Worm (Caenorhabditis elegans) whole organism, young adult: ENCODE results near the gene C49C8.5.

Experiments
- B0035.1 ChIP-seq: sonication (generic microtip); optimal IDR thresholded peaks from 2 replicates; lab custom pipeline; 2016; ENCODE audit warnings: missing genetic modification characterization, mild to moderate bottlenecking, missing compliant biosample characterization, missing genotype, missing genetic modification reagents
- C17E4.6 ChIP-seq: fragments of 200-800 bp; sonication (Bioruptor generic); IDR thresholded peaks from 2 replicates; pipeline ENCODE4 v1.3.6; 2022; ENCODE audit warnings: missing genetic modification reagents, missing genetic modification characterization, missing compliant biosample characterization
- ama-1 ChIP-seq, 3 experiments: fragments of 150-350 bp in 1 of 3; sonication (generic microtip) in 2 of 3; optimal IDR thresholded peaks; 2 replicates each; lab custom pipeline; 2014 to 2018; ENCODE audit warnings: missing biosample characterization in 2 of 3, missing genetic modification characterization in 2 of 3, missing genetic modification reagents in 2 of 3
- cebp-2 ChIP-seq: fragments of 200-800 bp; sonication (Bioruptor generic); IDR thresholded peaks from 2 replicates; pipeline ENCODE4 v1.3.6; 2022; ENCODE audit warnings: missing genetic modification characterization, missing compliant biosample characterization
- chd-7 ChIP-seq: sonication (generic microtip); optimal IDR thresholded peaks from 2 replicates; lab custom pipeline; 2016; ENCODE audit warnings: mild to moderate bottlenecking, missing genetic modification characterization, moderate library complexity, missing compliant biosample characterization
- dox-1 ChIP-seq: fragments of 200-800 bp; sonication (Bioruptor generic); IDR thresholded peaks from 2 replicates; pipeline ENCODE4 v1.3.6; 2022; ENCODE audit warnings: missing genetic modification reagents, missing genetic modification characterization, missing compliant biosample characterization
- hmg-1.2 ChIP-seq: fragments of 200-800 bp; sonication (Bioruptor generic); IDR thresholded peaks from 2 replicates; pipeline ENCODE4 v1.3.6; 2022; ENCODE audit warnings: missing genetic modification reagents, missing genetic modification characterization, missing compliant biosample characterization
- nhr-27 ChIP-seq: fragments of 200-800 bp; sonication (Bioruptor generic); optimal IDR thresholded peaks from 2 replicates; lab custom pipeline; 2018; ENCODE audit warnings: mild to moderate bottlenecking, missing genetic modification characterization, moderate library complexity, missing compliant biosample characterization
- snpc-4 ChIP-seq, 5 experiments: fragments of 150-350 bp in 1 of 5; sonication (generic microtip) in 4 of 5; optimal IDR thresholded peaks; 2 replicates each; lab custom pipeline; 2014 to 2018; ENCODE audit warnings: missing genetic modification characterization in 5 of 5, missing biosample characterization in 3 of 5, antibody characterized with exemption in 2 of 5, mild to moderate bottlenecking in 2 of 5, missing compliant biosample characterization in 2 of 5, missing genotype in 2 of 5, moderate library complexity in 2 of 5, missing genetic modification reagents in 1 of 5
- somi-1 ChIP-seq: fragments of 200-800 bp; sonication (Bioruptor generic); optimal IDR thresholded peaks from 2 replicates; lab custom pipeline; 2018; ENCODE audit warnings: mild to moderate bottlenecking, missing genetic modification characterization, missing compliant biosample characterization
- unc-62 ChIP-seq: fragments of 150-350 bp; optimal IDR thresholded peaks from 2 replicates; lab custom pipeline; 2014; ENCODE audit warnings: missing biosample characterization, missing genetic modification reagents, missing genetic modification characterization
- ztf-6 ChIP-seq: fragments of 200-800 bp; sonication (Bioruptor generic); IDR thresholded peaks from 2 replicates; pipeline ENCODE4 v1.3.6; 2022; ENCODE audit warnings: missing genetic modification reagents, missing genetic modification characterization, missing compliant biosample characterization

DNA sequence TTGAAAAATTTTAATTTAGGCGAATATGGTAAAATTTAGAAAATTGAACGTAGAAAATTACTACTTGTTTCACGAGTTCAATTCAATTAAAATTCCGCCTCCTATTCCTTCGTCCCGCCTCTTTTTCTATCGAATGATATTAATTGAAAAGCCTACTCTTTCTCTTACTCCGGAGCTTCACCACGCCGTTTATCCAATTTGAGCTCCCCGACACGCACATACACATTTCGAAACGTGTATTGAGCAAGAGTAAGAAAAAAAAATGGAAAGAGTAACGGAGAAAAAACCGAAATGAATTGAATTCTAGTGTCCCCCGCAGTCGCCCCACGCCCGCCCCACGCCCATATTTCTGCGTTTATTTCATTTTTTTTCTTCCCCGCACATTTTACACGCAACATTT is 27.2 kb downstream of the C49C8.5 start:
- TF ChIP-seq cebp-2 (GFP tag; lab: Robert Waterston, UW) (no peak), somi-1 (no peak), ama-1 (optimal IDR thresholded peaks at IDR 0.05; lab: Kevin White, UChicago) (no peak), ama-1 (GFP tag; optimal IDR thresholded peaks at IDR 0.05; lab: Kevin White, UChicago) (no peak), dox-1 (GFP tag; lab: Robert Waterston, UW) (no peak), nhr-27 (no peak), unc-62 (GFP tag; lab: Kevin White, UChicago) (no peak), C17E4.6 (GFP tag; lab: Robert Waterston, UW) (no peak), B0035.1 (tag; lab: Kevin White, UChicago) (no peak), ztf-6 (no peak), hmg-1.2 (GFP tag; lab: Robert Waterston, UW) (no peak), chd-7 (tag; lab: Kevin White, UChicago) (no peak), snpc-4 (GFP tag; optimal IDR thresholded peaks at IDR 0.05; lab: Kevin White, UChicago) (no peak), snpc-4 (tag; optimal IDR thresholded peaks at IDR 0.05; lab: Kevin White, UChicago) (no peak)
